Worm (Caenorhabditis elegans): ENCODE data around the gene lgc-48.

The lgc-48 gene

DNA sequence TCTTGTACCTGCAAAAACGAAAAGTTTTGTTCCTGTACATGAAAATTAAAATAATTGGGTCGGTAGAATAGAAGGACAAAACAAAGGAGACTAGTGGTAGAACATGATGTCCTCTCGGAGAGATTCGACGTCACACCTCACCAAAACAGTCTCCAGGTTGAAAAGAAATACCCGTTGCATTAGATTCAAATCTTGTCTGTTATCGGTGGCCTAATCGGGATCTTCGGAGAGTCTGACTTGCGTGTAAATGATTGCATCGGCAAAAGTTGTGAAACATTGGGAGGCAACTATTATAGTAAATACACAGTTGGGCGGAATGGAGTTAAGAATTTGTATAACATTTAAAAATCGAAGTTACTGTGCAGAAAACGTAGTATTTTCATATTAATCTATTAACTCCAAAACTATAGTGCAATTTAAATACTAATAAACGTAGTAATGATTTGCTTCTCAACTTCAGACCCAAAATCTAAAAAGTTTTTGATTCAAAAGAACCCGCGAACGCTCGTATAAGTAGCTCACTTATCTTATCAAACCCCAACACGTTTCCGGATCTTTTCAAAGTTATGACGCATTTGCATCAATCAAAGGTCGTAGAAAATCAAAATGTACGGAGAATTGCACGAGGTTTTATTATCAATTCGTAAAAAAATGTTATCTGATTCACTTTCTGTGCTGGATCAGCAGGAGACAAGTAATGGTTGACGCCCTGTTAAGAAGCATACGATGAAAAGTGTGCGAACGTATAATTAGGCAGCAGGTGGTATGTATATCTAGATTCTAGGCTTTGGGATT, 6.5 kb upstream of the lgc-48 start, which contains the start of gene nhr-168 (continued):
- TF ChIP-seq nhr-67 (tag; optimal IDR thresholded peaks at IDR 0.05), result no peak
- TF ChIP-seq daf-12 (tag; optimal IDR thresholded peaks at IDR 0.05), result no peak

DNA sequence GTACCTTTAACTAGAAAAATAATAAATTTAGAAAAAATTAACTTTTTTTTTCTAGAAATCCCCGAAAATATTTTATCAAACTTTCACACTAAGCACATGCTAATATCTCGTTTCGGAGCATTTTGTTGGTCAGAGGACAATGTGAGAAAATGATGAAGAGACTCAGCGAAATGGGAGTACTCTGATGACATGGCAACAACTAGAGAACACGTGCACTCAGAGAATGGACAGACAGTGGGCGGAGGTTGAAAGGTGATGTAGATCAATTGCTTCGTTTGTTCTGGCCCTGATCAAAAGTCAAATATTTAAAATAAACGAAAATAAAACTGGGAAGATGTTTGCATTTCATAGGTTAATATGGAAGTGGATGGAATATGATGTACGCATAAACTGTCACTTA, 5.6 kb upstream of the lgc-48 start:
- no peak for TF ChIP-seq snpc-4 (tag; optimal IDR thresholded peaks at IDR 0.05)
- no peak for TF ChIP-seq ama-1 (optimal IDR thresholded peaks at IDR 0.05)
- no peak for TF ChIP-seq egl-27 (tag; optimal IDR thresholded peaks at IDR 0.05)
- TF ChIP-seq nhr-25 (tag; optimal IDR thresholded peaks at IDR 0.05), result no peak
- no peak for TF ChIP-seq fkh-10 (GFP tag; optimal IDR thresholded peaks at IDR 0.05)
- TF ChIP-seq eor-1 (tag; optimal IDR thresholded peaks at IDR 0.05), result no peak
- TF ChIP-seq tbx-2 (tag; optimal IDR thresholded peaks at IDR 0.05), result no peak
- no peak for TF ChIP-seq mml-1 (tag; optimal IDR thresholded peaks at IDR 0.05)
- TF ChIP-seq sea-2 (GFP tag; optimal IDR thresholded peaks at IDR 0.05), result no peak
- no peak for TF ChIP-seq nhr-67 (tag; optimal IDR thresholded peaks at IDR 0.05)
- no peak for TF ChIP-seq ZK546.5 (tag; optimal IDR thresholded peaks at IDR 0.05)
- no peak for TF ChIP-seq elt-2 (tag; optimal IDR thresholded peaks at IDR 0.05)
- TF ChIP-seq lin-39 (tag; optimal IDR thresholded peaks at IDR 0.05), result no peak
- no peak for TF ChIP-seq nhr-28 (tag; optimal IDR thresholded peaks at IDR 0.05)

DNA sequence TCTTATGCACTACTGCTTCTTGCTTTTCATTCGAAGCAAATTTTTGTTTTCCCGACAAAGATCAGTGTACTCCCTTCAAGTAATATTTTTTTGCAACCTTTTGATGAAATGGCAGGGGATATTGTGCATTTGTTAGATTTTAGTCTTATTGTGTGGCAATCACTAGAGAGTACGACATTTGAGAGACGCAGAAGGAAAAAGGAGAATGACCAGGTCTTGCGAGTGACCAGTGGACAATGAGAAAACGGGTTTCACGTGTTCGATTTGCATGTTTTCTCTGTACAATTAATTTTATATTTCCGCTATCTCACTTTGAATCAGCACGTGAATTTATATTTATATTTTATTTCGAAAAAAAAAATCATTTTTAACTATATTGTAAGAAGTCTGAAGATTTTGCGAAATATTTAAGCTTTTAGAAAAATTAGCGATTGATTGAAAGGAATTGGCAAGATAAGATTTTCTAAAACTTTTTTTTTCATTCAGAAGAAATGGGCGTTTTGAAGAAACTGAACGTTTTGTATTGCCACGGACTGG, 4.1 kb upstream of the lgc-48 start, which contains the start of gene C50B6.9:
Gene C50B6.9 (plus strand): TSS at position 487 of the 537 bp plus-strand sequence.
- TF ChIP-seq pha-4 (tag; optimal IDR thresholded peaks at IDR 0.05), result no peak
- no peak for TF ChIP-seq elt-2 (tag; optimal IDR thresholded peaks at IDR 0.05)
- no peak for TF ChIP-seq eor-1 (tag; optimal IDR thresholded peaks at IDR 0.05)
- no peak for TF ChIP-seq ZK546.5 (tag; optimal IDR thresholded peaks at IDR 0.05)
- TF ChIP-seq R02D3.7 (tag; optimal IDR thresholded peaks at IDR 0.05), result no peak
- no peak for TF ChIP-seq ceh-28 (tag; optimal IDR thresholded peaks at IDR 0.05)
- no peak for TF ChIP-seq ztf-11 (tag; optimal IDR thresholded peaks at IDR 0.05)
- no peak for TF ChIP-seq fkh-2 (tag; optimal IDR thresholded peaks at IDR 0.05)
- TF ChIP-seq nhr-237 (tag; optimal IDR thresholded peaks at IDR 0.05), result no peak
- no peak for TF ChIP-seq mdl-1 (tag; optimal IDR thresholded peaks at IDR 0.05)
- TF ChIP-seq nhr-23 (tag; optimal IDR thresholded peaks at IDR 0.05), result no peak
- no peak for TF ChIP-seq pqm-1 (tag; optimal IDR thresholded peaks at IDR 0.05)
- TF ChIP-seq unc-39 (tag; optimal IDR thresholded peaks at IDR 0.05), result no peak
- no peak for TF ChIP-seq egl-27 (tag; optimal IDR thresholded peaks at IDR 0.05)
- TF ChIP-seq fos-1 (tag; optimal IDR thresholded peaks at IDR 0.05), result no peak
- no peak for TF ChIP-seq nhr-77 (tag; optimal IDR thresholded peaks at IDR 0.05)
- no peak for TF ChIP-seq lsy-12 (tag; optimal IDR thresholded peaks at IDR 0.05)

DNA sequence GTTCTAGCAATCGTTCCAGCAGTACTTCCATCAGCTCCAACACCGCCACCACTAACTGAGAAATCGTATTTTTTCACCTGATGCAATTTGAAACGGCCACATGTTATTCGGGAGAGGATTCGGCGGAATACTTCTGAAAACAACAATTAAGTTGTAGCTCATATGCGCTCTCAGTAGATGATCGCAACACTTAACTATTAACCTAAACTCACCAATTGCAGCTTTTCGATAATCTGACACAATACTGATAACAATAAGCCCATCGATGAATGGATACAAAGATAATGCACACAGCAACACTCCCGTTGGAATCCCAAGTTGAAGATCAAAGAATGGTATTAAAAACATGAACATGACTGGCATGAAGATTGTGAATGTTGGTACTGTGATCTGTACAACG, 2.0 kb upstream of the lgc-48 start:
- TF ChIP-seq ztf-4 (tag; optimal IDR thresholded peaks at IDR 0.05) (no peak), nhr-77 (tag; optimal IDR thresholded peaks at IDR 0.05) (no peak), nhr-76 (tag; optimal IDR thresholded peaks at IDR 0.05) (no peak), nhr-43 (tag; optimal IDR thresholded peaks at IDR 0.05; ENCODE audit: poor library complexity, severe bottlenecking) (no peak), ceh-82 (tag; optimal IDR thresholded peaks at IDR 0.05) (no peak), skn-1 (tag; optimal IDR thresholded peaks at IDR 0.05) (no peak), sea-2 (GFP tag; optimal IDR thresholded peaks at IDR 0.05) (no peak), elt-2 (tag; optimal IDR thresholded peaks at IDR 0.05) (no peak), pha-4 (tag; optimal IDR thresholded peaks at IDR 0.05) (no peak)

DNA sequence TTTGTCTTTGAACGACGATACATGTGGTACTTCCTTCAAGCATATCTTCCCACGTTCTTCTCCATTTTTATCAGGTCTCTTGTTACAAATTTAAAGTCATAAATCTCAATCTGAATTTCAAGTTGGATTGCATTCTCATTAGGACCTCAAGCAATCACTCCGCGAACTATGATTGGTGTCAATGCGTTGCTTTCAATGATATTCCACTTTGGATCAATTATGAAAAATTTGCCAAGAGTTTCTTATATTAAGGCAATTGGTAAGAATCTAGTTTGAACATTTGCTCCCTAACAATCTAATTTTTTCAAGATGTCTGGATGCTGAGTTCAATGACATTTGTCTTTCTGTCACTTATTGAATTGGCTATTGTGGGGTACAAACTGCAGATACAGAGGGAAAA, 2.2 kb downstream of the lgc-48 start:
- no peak for TF ChIP-seq nhr-237 (tag; optimal IDR thresholded peaks at IDR 0.05)
- no peak for TF ChIP-seq nhr-28 (tag; optimal IDR thresholded peaks at IDR 0.05)
- TF ChIP-seq sea-2 (GFP tag; optimal IDR thresholded peaks at IDR 0.05), result no peak
- no peak for TF ChIP-seq aly-2 (tag; optimal IDR thresholded peaks at IDR 0.05)
- no peak for TF ChIP-seq nhr-76 (tag; optimal IDR thresholded peaks at IDR 0.05)
- TF ChIP-seq ceh-82 (tag; optimal IDR thresholded peaks at IDR 0.05), result no peak
- no peak for TF ChIP-seq ztf-11 (tag; optimal IDR thresholded peaks at IDR 0.05)
- TF ChIP-seq zag-1 (tag; optimal IDR thresholded peaks at IDR 0.05), result no peak
- TF ChIP-seq nhr-77 (tag; optimal IDR thresholded peaks at IDR 0.05), result no peak
- TF ChIP-seq eor-1 (tag; optimal IDR thresholded peaks at IDR 0.05), result no peak
- TF ChIP-seq daf-12 (tag; optimal IDR thresholded peaks at IDR 0.05), result no peak
- TF ChIP-seq hmg-11 (tag; optimal IDR thresholded peaks at IDR 0.05), result no peak
- TF ChIP-seq R02D3.7 (tag; optimal IDR thresholded peaks at IDR 0.05), result no peak
- no peak for TF ChIP-seq nhr-12 (tag; optimal IDR thresholded peaks at IDR 0.05)
- TF ChIP-seq mml-1 (tag; optimal IDR thresholded peaks at IDR 0.05), result no peak
- TF ChIP-seq ama-1 (optimal IDR thresholded peaks at IDR 0.05), result no peak
- no peak for TF ChIP-seq elt-3 (tag; optimal IDR thresholded peaks at IDR 0.05)
- no peak for TF ChIP-seq lin-15B (tag; optimal IDR thresholded peaks at IDR 0.05)

Data from whole organism, L3 larva.